Fruit fly (Drosophila melanogaster): ENCODE data around the gene Noc1.
A peak's percentile ranks its signal among the peaks of the same experiment; 100 is the strongest.

Gene Noc1

DNA sequence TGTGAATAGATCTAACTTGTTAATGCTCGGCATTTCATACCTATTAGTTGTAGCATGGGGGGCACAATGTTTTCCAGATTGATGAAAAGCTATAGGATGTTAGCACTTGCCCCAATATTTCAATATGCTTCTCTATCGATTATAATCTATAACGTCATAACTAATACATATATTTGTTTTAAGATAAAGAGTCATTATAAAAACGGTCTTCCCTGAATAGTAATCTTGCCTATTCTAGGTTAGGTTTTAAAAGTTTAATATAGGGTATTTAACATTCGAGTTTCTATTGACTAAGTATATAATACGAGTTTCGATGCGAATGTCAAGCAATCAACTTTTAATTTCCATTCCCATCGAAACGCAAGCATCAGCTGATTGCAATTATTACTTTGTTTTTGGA, 13.4 kb upstream of the Noc1 start, which contains the start of the genes CG6321 and Blos2 (continued):
- peak; percentile 49; the same call in 1 of the 3 replicates for TF ChIP-seq CG14050 (GFP tag; IDR thresholded peaks at IDR 0.05)
- TF ChIP-seq CG2678 (tag; optimal IDR thresholded peaks at IDR 0.05) = peak; percentile 89
- TF ChIP-seq CG15514 (GFP tag; optimal IDR thresholded peaks at IDR 0.05) = peak; percentile 53
- no peak for TF ChIP-seq ERR (GFP tag; optimal IDR thresholded peaks at IDR 0.05)
- no peak for TF ChIP-seq wdn (GFP tag; IDR thresholded peaks at IDR 0.05)
- peak; percentile 75 for TF ChIP-seq gsb-n (tag; optimal IDR thresholded peaks at IDR 0.05)
- peak; percentile 58 for TF ChIP-seq lbe (GFP tag; optimal IDR thresholded peaks at IDR 0.05)
- TF ChIP-seq CG10543 (GFP tag; optimal IDR thresholded peaks at IDR 0.05) = peak; percentile 54
- TF ChIP-seq eyg (GFP tag; optimal IDR thresholded peaks at IDR 0.05) = no peak
- peak; percentile 50 for TF ChIP-seq Fer2 (tag; optimal IDR thresholded peaks at IDR 0.05)
- peak; percentile 53; the same call in 1 of the 2 replicates for TF ChIP-seq CG3847 (GFP tag; IDR thresholded peaks at IDR 0.05)
- peak; percentile 93 for TF ChIP-seq bigmax (GFP tag; optimal IDR thresholded peaks at IDR 0.05)
- peak; percentile 67 for TF ChIP-seq Max (GFP tag; optimal IDR thresholded peaks at IDR 0.05)
- peak; percentile 30; the same call in 1 of the 2 replicates for TF ChIP-seq esg (GFP tag; conservative IDR thresholded peaks at IDR 0.05)
- peak; percentile 71 for TF ChIP-seq BtbVII (GFP tag; optimal IDR thresholded peaks at IDR 0.05)
- peak; percentile 20 for TF ChIP-seq Mes4 (GFP tag; optimal IDR thresholded peaks at IDR 0.05)
- peak; percentile 85 for TF ChIP-seq CoRest (tag; optimal IDR thresholded peaks at IDR 0.05)
- peak; percentile 78 for TF ChIP-seq Blimp-1 (GFP tag; optimal IDR thresholded peaks at IDR 0.05)
- peak; percentile 30 for TF ChIP-seq stwl (tag; optimal IDR thresholded peaks at IDR 0.05)
- 0 out of 2 replicates have a peak, but pooled peaks have one; percentile 32 for TF ChIP-seq Nf-YA (GFP tag; IDR thresholded peaks at IDR 0.05)
- TF ChIP-seq Lhr (GFP tag; optimal IDR thresholded peaks at IDR 0.05) = peak; percentile 22
- no peak for TF ChIP-seq yki (optimal IDR thresholded peaks at IDR 0.05)
- no peak for TF ChIP-seq Dref (GFP tag; IDR thresholded peaks at IDR 0.05)
- TF ChIP-seq CG10462 (GFP tag; optimal IDR thresholded peaks at IDR 0.05) = no peak
- TF ChIP-seq CG3995 (GFP tag; optimal IDR thresholded peaks at IDR 0.05) = no peak
- TF ChIP-seq CG12769 (tag; optimal IDR thresholded peaks at IDR 0.05) = peak; percentile 79
- no peak for TF ChIP-seq HLHmδ (GFP tag; optimal IDR thresholded peaks at IDR 0.05)
- TF ChIP-seq pros (GFP tag; optimal IDR thresholded peaks at IDR 0.05) = no peak
- TF ChIP-seq kah (GFP tag; optimal IDR thresholded peaks at IDR 0.05) = peak; percentile 33
- peak; percentile 77 for TF ChIP-seq salm (tag; optimal IDR thresholded peaks at IDR 0.05)
- no peak for TF ChIP-seq CG14667 (GFP tag; IDR thresholded peaks at IDR 0.05)
- no peak for TF ChIP-seq z (GFP tag; IDR thresholded peaks at IDR 0.05)
- peak; percentile 74 for TF ChIP-seq nerfin-1 (tag; optimal IDR thresholded peaks at IDR 0.05)
- peak; percentile 70 for TF ChIP-seq CG10209 (GFP tag; optimal IDR thresholded peaks at IDR 0.05)
- peak; percentile 42 for TF ChIP-seq CG16815 (GFP tag; optimal IDR thresholded peaks at IDR 0.05)
- TF ChIP-seq CG13775 (GFP tag; optimal IDR thresholded peaks at IDR 0.05) = peak; percentile 61
- peak; percentile 11 for TF ChIP-seq CHES-1-like (GFP tag; optimal IDR thresholded peaks at IDR 0.05)
- peak; percentile 66 for TF ChIP-seq Deaf1 (tag; optimal IDR thresholded peaks at IDR 0.05)

dm6 chr3L:11062441-11062840, 12.1 kb upstream of the Noc1 start, which contains the start of gene CG32069:
Gene CG32069 (minus strand): TSS chr3L:11062614.
- peak; percentile 73 for TF ChIP-seq MBD-R2 (GFP tag; IDR thresholded peaks at IDR 0.05)
- no peak for TF ChIP-seq bbx (GFP tag; IDR thresholded peaks at IDR 0.05; ENCODE audit: partially characterized antibody)
- TF ChIP-seq Bgb (GFP tag; IDR thresholded peaks at IDR 0.05; ENCODE audit: partially characterized antibody) = no peak
- no peak for TF ChIP-seq Sox102F (GFP tag; optimal IDR thresholded peaks at IDR 0.05)
- no peak for TF ChIP-seq CG11398 (GFP tag; optimal IDR thresholded peaks at IDR 0.05)
- no peak for TF ChIP-seq CG17186 (GFP tag; optimal IDR thresholded peaks at IDR 0.05)
- TF ChIP-seq CG4617 (GFP tag; optimal IDR thresholded peaks at IDR 0.05; ENCODE audit: borderline replicate concordance) = peak; percentile 5
- TF ChIP-seq Bdp1 (GFP tag; optimal IDR thresholded peaks at IDR 0.05) = no peak
- TF ChIP-seq row (GFP tag; IDR thresholded peaks at IDR 0.05) = peak; percentile 39; the same call in 1 of the 3 replicates
- peak in 1 of 2 experiments; percentile 75 for TF ChIP-seq Pdp1 (GFP tag; optimal IDR thresholded peaks at IDR 0.05)
- peak; percentile 84 for TF ChIP-seq Dp (GFP tag; optimal IDR thresholded peaks at IDR 0.05)
- no peak for TF ChIP-seq Taf1 (GFP tag; IDR thresholded peaks at IDR 0.05)
- TF ChIP-seq Bteb2 (GFP tag; optimal IDR thresholded peaks at IDR 0.05) = no peak
- TF ChIP-seq Scr (GFP tag; IDR thresholded peaks at IDR 0.05; ENCODE audit: partially characterized antibody) = no peak
- TF ChIP-seq E2f2 (GFP tag; IDR thresholded peaks at IDR 0.05) = peak; percentile 88
